Worm (Caenorhabditis elegans): Measurements from ENCODE around the gene snb-5.

snb-5 gene

DNA sequence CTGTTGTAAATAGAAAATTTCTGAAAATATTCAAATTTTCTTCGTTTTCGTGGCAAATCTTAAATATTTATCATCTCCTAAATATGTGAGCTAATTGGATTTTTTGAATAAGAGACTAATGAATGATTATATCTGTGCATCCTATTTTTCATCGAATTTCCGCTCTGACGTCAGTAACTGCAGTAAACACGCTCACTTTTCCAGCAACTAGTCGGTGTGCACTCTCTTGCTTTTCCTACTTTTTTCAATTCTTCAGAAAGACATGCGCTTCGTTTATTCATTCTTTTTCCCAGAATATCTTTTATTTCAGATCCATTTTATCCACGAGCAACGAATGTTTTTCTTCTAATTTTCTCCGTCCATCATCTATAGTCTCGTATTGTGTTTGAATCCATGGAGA, 26.6 kb downstream of the snb-5 start:
- TF ChIP-seq snpc-1.3 (tag; optimal IDR thresholded peaks at IDR 0.05; ENCODE audit: insufficient read depth), result no peak
- 0 out of 2 replicates have a peak, but pooled peaks have one; percentile 65 for TF ChIP-seq ceh-58 (GFP tag; IDR thresholded peaks at IDR 0.05)

DNA sequence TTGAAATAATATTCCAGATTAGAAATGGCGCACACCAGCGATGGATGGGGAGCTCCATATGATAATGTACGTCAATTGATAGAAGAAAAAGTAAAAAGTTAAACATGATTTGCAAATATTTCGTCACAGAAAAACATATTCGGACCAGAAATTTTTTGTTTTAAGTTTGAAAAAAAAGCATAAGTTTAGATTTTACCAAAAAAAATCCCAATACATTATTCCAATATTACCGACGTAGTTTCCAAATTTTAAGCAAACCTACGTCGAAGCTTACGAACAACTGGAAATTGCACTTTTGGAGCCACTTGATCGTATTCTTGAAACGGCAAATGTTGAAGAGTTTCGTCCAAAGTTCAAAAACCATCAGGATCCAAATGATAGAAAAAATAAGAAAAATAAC, 29.8 kb downstream of the snb-5 start, which contains the start of gene henn-1:
TSS of gene henn-1 (plus strand) at position 18 of the 400 bp plus-strand sequence.
- TF ChIP-seq ztf-25 (GFP tag; IDR thresholded peaks at IDR 0.05) (no peak), pbrm-1 (GFP tag; IDR thresholded peaks at IDR 0.05) (no peak), cebp-1 (GFP tag; IDR thresholded peaks at IDR 0.05) (peak; percentile 48; the same call in 1 of the 2 replicates), cebp-1 (tag; optimal IDR thresholded peaks at IDR 0.05) (peak; percentile 50), nfyb-1 (GFP tag; IDR thresholded peaks at IDR 0.05) (0 out of 2 replicates have a peak, but pooled peaks have one; percentile 47), ama-1 (optimal IDR thresholded peaks at IDR 0.05) (peak; percentile 56), ama-1 (GFP tag; optimal IDR thresholded peaks at IDR 0.05) (no peak)

DNA sequence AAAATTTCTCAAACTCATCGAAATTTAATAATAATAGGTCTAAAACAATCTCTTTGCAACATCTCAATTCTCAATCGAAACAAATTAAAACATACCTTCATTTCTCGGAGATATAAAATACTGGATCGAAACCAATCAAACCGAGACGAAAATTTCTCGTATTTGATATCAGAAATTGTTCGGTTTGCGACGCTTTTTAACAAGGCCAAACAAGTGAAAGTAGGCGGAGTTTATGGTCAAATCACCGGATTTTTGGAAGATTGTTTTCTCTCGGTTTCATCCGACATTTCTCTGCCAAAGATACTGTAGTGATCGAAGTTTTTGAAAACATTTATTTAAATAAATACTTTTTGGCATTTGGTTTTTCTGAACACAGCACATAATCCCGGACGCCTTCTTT, 32.5 kb downstream of the snb-5 start, which contains the start of gene C02F5.14:
TSS of gene C02F5.14 (minus strand) at position 157 of the 400 bp plus-strand sequence.
- no peak for TF ChIP-seq cebp-2 (GFP tag; IDR thresholded peaks at IDR 0.05)
- no peak for TF ChIP-seq egl-44 (GFP tag; IDR thresholded peaks at IDR 0.05)

DNA sequence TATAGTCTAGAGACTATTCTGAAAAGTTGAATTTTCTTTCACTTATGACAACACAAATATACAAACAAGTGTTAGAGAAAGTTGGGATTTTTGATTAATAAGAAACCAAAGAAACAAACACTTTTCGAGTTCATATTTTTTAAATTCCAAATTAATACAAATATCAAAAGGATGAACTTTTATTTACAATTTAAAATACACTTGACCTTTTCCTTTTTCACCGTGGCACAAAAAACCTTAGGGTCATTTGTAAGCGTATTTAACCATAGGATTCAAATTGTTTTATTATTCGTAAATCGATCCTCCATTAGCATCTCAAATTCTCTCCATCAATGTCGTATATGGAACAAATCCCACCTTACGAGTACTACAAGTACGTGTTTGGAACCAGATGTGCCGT, 33.0 kb downstream of the snb-5 start, which contains the start of gene C02F5.5:
TSS of gene C02F5.5 (plus strand) at position 301 of the 400 bp plus-strand sequence.
- TF ChIP-seq mcd-1 (GFP tag; IDR thresholded peaks at IDR 0.05), result no peak
- no peak for TF ChIP-seq bed-1 (GFP tag; IDR thresholded peaks at IDR 0.05)
- TF ChIP-seq F37B4.10 (GFP tag; IDR thresholded peaks at IDR 0.05), result no peak
- no peak for TF ChIP-seq hsf-1 (GFP tag; IDR thresholded peaks at IDR 0.05)
- TF ChIP-seq attf-6 (GFP tag; IDR thresholded peaks at IDR 0.05), result no peak
- TF ChIP-seq nhr-120 (GFP tag; IDR thresholded peaks at IDR 0.05), result no peak

DNA sequence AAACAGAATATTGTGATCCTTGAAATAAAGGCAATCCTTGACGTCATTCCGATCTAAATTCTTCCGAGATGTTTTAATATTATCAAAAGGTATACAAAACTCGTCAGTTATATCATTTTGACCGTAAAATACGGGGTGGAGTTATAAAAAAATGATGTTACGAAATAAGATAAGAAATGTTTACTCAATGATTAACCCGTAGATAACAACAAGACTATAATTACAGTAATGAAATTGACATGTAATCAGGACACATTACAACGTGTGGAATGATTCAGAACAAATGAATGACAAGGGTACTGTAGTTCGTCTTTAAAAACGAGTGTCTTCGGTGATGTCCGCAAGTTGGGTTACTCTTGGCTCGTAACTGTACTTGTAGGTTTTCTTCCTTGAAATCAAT, 35.0 kb downstream of the snb-5 start, which contains the start of gene tsp-2:
TSS of gene tsp-2 (minus strand) at position 109 of the 400 bp plus-strand sequence.
- TF ChIP-seq nhr-80 (tag; optimal IDR thresholded peaks at IDR 0.05) (peak; percentile 79), bed-2 (GFP tag; IDR thresholded peaks at IDR 0.05) (no peak), pha-4 (tag; optimal IDR thresholded peaks at IDR 0.05) (peak; percentile 47), unc-62 (GFP tag; optimal IDR thresholded peaks at IDR 0.05) (peak; percentile 80), cebp-1 (GFP tag; IDR thresholded peaks at IDR 0.05) (peak; percentile 15; the same call in 1 of the 2 replicates), cebp-1 (tag; optimal IDR thresholded peaks at IDR 0.05) (peak; percentile 68)

DNA sequence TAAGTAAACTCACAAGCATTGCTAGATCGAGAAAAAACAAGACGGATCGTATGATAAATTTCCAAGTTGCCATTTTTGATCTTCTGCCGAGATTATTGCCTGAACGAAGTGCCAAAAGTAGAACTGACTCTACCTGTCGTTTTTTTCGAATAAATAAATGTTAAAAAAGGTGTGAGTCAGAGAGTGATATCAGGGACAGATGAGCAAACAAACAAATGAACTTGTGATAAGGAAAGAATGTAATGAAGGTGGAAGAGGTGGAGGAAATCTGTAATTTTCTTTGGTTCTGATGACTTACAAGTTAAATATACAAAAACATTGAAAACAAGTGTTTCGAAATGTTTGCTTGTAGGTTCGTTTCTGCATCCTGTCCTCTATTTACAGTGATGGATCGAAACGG, 36.5 kb downstream of the snb-5 start, which contains the start of gene tsp-1:
TSS of gene tsp-1 (minus strand) at position 99 of the 400 bp plus-strand sequence.
- no peak for TF ChIP-seq chd-7 (tag; optimal IDR thresholded peaks at IDR 0.05)
- no peak for TF ChIP-seq mes-4 (tag; optimal IDR thresholded peaks at IDR 0.05)
- TF ChIP-seq mel-28 (tag; optimal IDR thresholded peaks at IDR 0.05; ENCODE audit: borderline replicate concordance), result no peak
- TF ChIP-seq madf-3 (GFP tag; IDR thresholded peaks at IDR 0.05), result no peak
- TF ChIP-seq cebp-2 (GFP tag; IDR thresholded peaks at IDR 0.05), result no peak
- TF ChIP-seq attf-3 (GFP tag; conservative IDR thresholded peaks at IDR 0.05), result no peak
- TF ChIP-seq F57A8.1 (GFP tag; optimal IDR thresholded peaks at IDR 0.05), result no peak
- no peak for TF ChIP-seq F57C9.4 (tag; optimal IDR thresholded peaks at IDR 0.05)
- TF ChIP-seq Y56A3A.18 (GFP tag; IDR thresholded peaks at IDR 0.05), result no peak
- TF ChIP-seq ztf-3 (GFP tag; optimal IDR thresholded peaks at IDR 0.05), result no peak
- no peak for TF ChIP-seq F33H1.4 (GFP tag; IDR thresholded peaks at IDR 0.05)
- TF ChIP-seq repo-1 (tag; optimal IDR thresholded peaks at IDR 0.05), result no peak
- TF ChIP-seq ama-1 (optimal IDR thresholded peaks at IDR 0.05), result no peak
- no peak for TF ChIP-seq ama-1 (GFP tag; optimal IDR thresholded peaks at IDR 0.05)
- no peak for TF ChIP-seq hsf-1 (GFP tag; IDR thresholded peaks at IDR 0.05)
- TF ChIP-seq ceh-40 (GFP tag; IDR thresholded peaks at IDR 0.05), result no peak
- TF ChIP-seq die-1 (tag; optimal IDR thresholded peaks at IDR 0.05), result no peak
